1 worm cellular context compared by ENCODE assay signal in genomic region chrV:11795352-11795751, ce11.
A peak's percentile ranks its signal among the peaks of the same experiment; 100 is the strongest.
TF ChIP-seq lines count a peak whose summit lies in the region.

No protein-coding gene starts in this region.

TF ChIP-seq in whole organism, L1 larva, 84 proteins besides CTCF, POLR2A, EP300 and RAD21 (continued from another document):
- TF ChIP-seq ceh-8 (GFP tag; optimal IDR thresholded peaks at IDR 0.05; lab: Kevin White, UChicago): no peak
- TF ChIP-seq lin-39 (tag; optimal IDR thresholded peaks at IDR 0.05; lab: Kevin White, UChicago): no peak
- TF ChIP-seq ceh-63 (GFP tag; optimal IDR thresholded peaks at IDR 0.05; lab: Kevin White, UChicago): no peak
- no peak for TF ChIP-seq rnt-1 (tag; optimal IDR thresholded peaks at IDR 0.05; lab: Kevin White, UChicago)
- peak; percentile 76 for TF ChIP-seq nhr-20 (tag; optimal IDR thresholded peaks at IDR 0.05; lab: Kevin White, UChicago)
- no peak for TF ChIP-seq unc-86 (tag; optimal IDR thresholded peaks at IDR 0.05; lab: Kevin White, UChicago)
- peak; percentile 13 for TF ChIP-seq tbx-2 (tag; optimal IDR thresholded peaks at IDR 0.05; lab: Kevin White, UChicago)
- TF ChIP-seq sox-4 (tag; optimal IDR thresholded peaks at IDR 0.05; lab: Kevin White, UChicago): no peak
- no peak for TF ChIP-seq lin-13 (GFP tag; optimal IDR thresholded peaks at IDR 0.05; lab: Kevin White, UChicago)
- TF ChIP-seq grh-1 (GFP tag; IDR thresholded peaks at IDR 0.05; lab: Robert Waterston, UW): peak; percentile 64
- TF ChIP-seq zip-4 (GFP tag; optimal IDR thresholded peaks at IDR 0.05; lab: Kevin White, UChicago): no peak
- TF ChIP-seq fkh-10 (GFP tag; optimal IDR thresholded peaks at IDR 0.05; lab: Kevin White, UChicago): no peak
- no peak for TF ChIP-seq alr-1 (tag; optimal IDR thresholded peaks at IDR 0.05; lab: Kevin White, UChicago; ENCODE audit: borderline replicate concordance)
- TF ChIP-seq unc-62 (GFP tag; optimal IDR thresholded peaks at IDR 0.05; lab: Kevin White, UChicago): no peak
